Worm (Caenorhabditis elegans): ENCODE results near the gene C25H3.16.
A peak's percentile ranks its signal among the peaks of the same experiment; 100 is the strongest.

Gene C25H3.16

ce11 chrII:5660155-5660554 lies 5.9 kb upstream of the C25H3.16 start:
- TF ChIP-seq unc-39 (tag; optimal IDR thresholded peaks at IDR 0.05) (no peak), M03D4.4 (tag; optimal IDR thresholded peaks at IDR 0.05) (no peak), sem-2 (GFP tag; optimal IDR thresholded peaks at IDR 0.05) (no peak), ham-2 (GFP tag; optimal IDR thresholded peaks at IDR 0.05) (no peak)

DNA sequence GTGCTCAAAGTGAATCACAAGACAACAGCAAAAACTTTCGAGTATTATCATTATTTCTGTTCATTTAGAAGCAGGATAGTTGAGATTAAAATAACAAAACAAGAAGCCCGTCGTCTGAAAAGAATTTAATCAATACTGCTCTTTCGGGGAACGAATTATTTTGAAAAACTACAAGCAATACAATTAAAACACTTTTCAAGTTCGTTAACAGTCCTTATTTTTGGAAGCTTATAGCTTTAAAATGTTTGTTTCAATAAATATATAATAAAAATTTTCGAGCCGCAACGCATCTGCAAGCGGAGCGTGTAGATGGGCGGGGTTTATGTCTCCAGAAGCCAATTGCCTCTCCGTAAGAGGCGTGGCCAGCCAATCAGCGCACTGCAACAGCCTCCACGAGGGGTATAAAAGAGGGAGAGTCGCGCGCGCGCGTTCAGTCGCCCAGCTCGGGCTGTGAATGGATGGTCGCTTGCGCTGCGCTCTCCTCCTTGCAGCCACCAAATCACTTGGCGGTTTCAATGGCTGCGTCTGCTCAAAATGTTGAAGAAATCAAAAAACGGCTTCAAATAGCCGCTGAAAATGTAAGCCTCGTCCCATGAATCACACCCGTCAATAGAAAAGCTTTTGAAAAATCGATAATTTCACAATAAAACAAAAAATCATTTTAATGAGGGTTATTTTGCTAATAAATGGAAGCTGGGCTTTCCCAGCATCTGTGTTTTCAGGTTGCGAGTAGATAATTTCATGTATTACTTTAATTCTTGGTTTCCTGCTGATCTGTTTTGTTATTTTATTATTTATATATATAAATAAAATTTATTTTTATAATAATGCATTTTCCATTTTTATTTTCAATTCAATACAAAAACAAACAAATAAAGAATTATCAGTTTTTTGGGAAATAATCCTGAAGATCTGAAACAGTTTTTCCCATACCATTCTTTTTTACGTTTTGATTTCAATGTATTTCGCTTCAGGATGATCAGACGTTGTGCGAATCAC lies 5.1 kb upstream of the C25H3.16 start, which contains the start of the genes ift-43 and mdt-26:
ift-43 (minus strand) TSS at position 51 of the 999 bp plus-strand sequence.
mdt-26 (plus strand) TSS at position 446 of the 999 bp plus-strand sequence.
- TF ChIP-seq unc-120 (tag; optimal IDR thresholded peaks at IDR 0.05; ENCODE audit: poor library complexity, severe bottlenecking) (peak; percentile 74), lin-13 (tag; optimal IDR thresholded peaks at IDR 0.05) (peak; percentile 73), nhr-28 (tag; optimal IDR thresholded peaks at IDR 0.05) (no peak), zip-8 (tag; optimal IDR thresholded peaks at IDR 0.05) (no peak), nhr-237 (tag; optimal IDR thresholded peaks at IDR 0.05) (no peak), nhr-12 (tag; optimal IDR thresholded peaks at IDR 0.05) (no peak), cnd-1 (tag; optimal IDR thresholded peaks at IDR 0.05) (peak; percentile 80), pha-4 (tag; optimal IDR thresholded peaks at IDR 0.05) (peak; percentile 53), mep-1 (tag; optimal IDR thresholded peaks at IDR 0.05) (peak; percentile 42), unc-39 (tag; optimal IDR thresholded peaks at IDR 0.05) (no peak), nhr-76 (tag; optimal IDR thresholded peaks at IDR 0.05) (no peak), drap-1 (GFP tag; optimal IDR thresholded peaks at IDR 0.05) (peak; percentile 70), tbx-8 (GFP tag; optimal IDR thresholded peaks at IDR 0.05) (no peak), ces-1 (GFP tag; optimal IDR thresholded peaks at IDR 0.05) (peak; percentile 36), ceh-83 (GFP tag; optimal IDR thresholded peaks at IDR 0.05) (no peak), nhr-2 (tag; optimal IDR thresholded peaks at IDR 0.05) (no peak), mab-5 (tag; optimal IDR thresholded peaks at IDR 0.05) (peak; percentile 48), ceh-39 (tag; optimal IDR thresholded peaks at IDR 0.05) (no peak), lsy-2 (tag; optimal IDR thresholded peaks at IDR 0.05) (peak; percentile 86), sem-2 (GFP tag; optimal IDR thresholded peaks at IDR 0.05) (no peak), elt-3 (tag; optimal IDR thresholded peaks at IDR 0.05) (no peak), blmp-1 (tag; optimal IDR thresholded peaks at IDR 0.05) (no peak), sptf-1 (tag; optimal IDR thresholded peaks at IDR 0.05) (peak; percentile 85), ceh-43 (GFP tag; optimal IDR thresholded peaks at IDR 0.05) (no peak), mls-2 (tag; optimal IDR thresholded peaks at IDR 0.05) (peak; percentile 40), bed-3 (GFP tag; optimal IDR thresholded peaks at IDR 0.05) (no peak), hlh-1 (tag; optimal IDR thresholded peaks at IDR 0.05) (peak; percentile 55), ham-2 (GFP tag; optimal IDR thresholded peaks at IDR 0.05) (peak; percentile 78), lin-32 (GFP tag; optimal IDR thresholded peaks at IDR 0.05) (no peak), M03D4.4 (tag; optimal IDR thresholded peaks at IDR 0.05) (peak; percentile 67), flh-1 (GFP tag; optimal IDR thresholded peaks at IDR 0.05) (peak; percentile 32), unc-62 (GFP tag; optimal IDR thresholded peaks at IDR 0.05) (peak; percentile 42), snpc-4 (tag; optimal IDR thresholded peaks at IDR 0.05) (no peak), ztf-11 (tag; optimal IDR thresholded peaks at IDR 0.05) (peak; percentile 20), elt-1 (tag; optimal IDR thresholded peaks at IDR 0.05; ENCODE audit: borderline replicate concordance, insufficient read depth) (no peak)

DNA sequence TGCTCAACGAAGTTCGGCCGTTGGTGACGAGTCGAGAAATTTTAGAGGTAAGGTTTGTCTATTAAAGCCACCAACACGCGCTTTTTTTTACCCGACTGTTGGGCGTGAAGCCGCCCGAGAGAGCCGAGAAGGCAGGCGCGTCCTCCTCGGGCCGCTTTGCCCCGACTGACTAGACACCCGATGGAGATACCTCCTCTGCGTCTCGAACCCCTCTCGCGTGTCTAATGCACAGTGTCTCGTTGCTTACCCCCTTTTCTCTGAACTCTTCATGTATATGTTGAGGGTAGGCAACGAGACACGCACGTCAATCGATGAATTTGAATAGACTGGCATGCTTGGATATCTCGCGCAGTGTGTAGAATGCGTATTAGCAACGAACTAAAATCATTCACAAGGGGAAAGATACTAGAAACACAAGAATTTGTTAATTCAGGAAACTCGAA lies 4.3 kb upstream of the C25H3.16 start:
- TF ChIP-seq M03D4.4 (tag; optimal IDR thresholded peaks at IDR 0.05) (peak; percentile 86), lin-13 (tag; optimal IDR thresholded peaks at IDR 0.05) (no peak), nhr-2 (tag; optimal IDR thresholded peaks at IDR 0.05) (peak; percentile 38), mep-1 (tag; optimal IDR thresholded peaks at IDR 0.05) (peak; percentile 44), elt-1 (tag; optimal IDR thresholded peaks at IDR 0.05; ENCODE audit: borderline replicate concordance, insufficient read depth) (no peak), nhr-12 (tag; optimal IDR thresholded peaks at IDR 0.05) (peak; percentile 23), ces-1 (GFP tag; optimal IDR thresholded peaks at IDR 0.05) (peak; percentile 61), ceh-39 (tag; optimal IDR thresholded peaks at IDR 0.05) (peak; percentile 73), flh-1 (GFP tag; optimal IDR thresholded peaks at IDR 0.05) (peak; percentile 1), pha-4 (tag; optimal IDR thresholded peaks at IDR 0.05) (peak; percentile 80), sptf-1 (tag; optimal IDR thresholded peaks at IDR 0.05) (peak; percentile 95), sem-2 (GFP tag; optimal IDR thresholded peaks at IDR 0.05) (peak; percentile 77), tbx-8 (GFP tag; optimal IDR thresholded peaks at IDR 0.05) (peak; percentile 34), snpc-4 (tag; optimal IDR thresholded peaks at IDR 0.05) (no peak), hlh-1 (tag; optimal IDR thresholded peaks at IDR 0.05) (peak; percentile 79), zip-8 (tag; optimal IDR thresholded peaks at IDR 0.05) (no peak), nhr-237 (tag; optimal IDR thresholded peaks at IDR 0.05) (peak; percentile 71), lin-32 (GFP tag; optimal IDR thresholded peaks at IDR 0.05) (peak; percentile 70), ceh-83 (GFP tag; optimal IDR thresholded peaks at IDR 0.05) (peak; percentile 90), bed-3 (GFP tag; optimal IDR thresholded peaks at IDR 0.05) (peak; percentile 54), cnd-1 (tag; optimal IDR thresholded peaks at IDR 0.05) (peak; percentile 78), ceh-43 (GFP tag; optimal IDR thresholded peaks at IDR 0.05) (peak; percentile 66), elt-3 (tag; optimal IDR thresholded peaks at IDR 0.05) (peak; percentile 76), unc-39 (tag; optimal IDR thresholded peaks at IDR 0.05) (no peak), nhr-76 (tag; optimal IDR thresholded peaks at IDR 0.05) (peak; percentile 54), mls-2 (tag; optimal IDR thresholded peaks at IDR 0.05) (peak; percentile 97), nhr-28 (tag; optimal IDR thresholded peaks at IDR 0.05) (no peak), unc-62 (GFP tag; optimal IDR thresholded peaks at IDR 0.05) (peak; percentile 58), ztf-11 (tag; optimal IDR thresholded peaks at IDR 0.05) (peak; percentile 62), blmp-1 (tag; optimal IDR thresholded peaks at IDR 0.05) (no peak), lsy-2 (tag; optimal IDR thresholded peaks at IDR 0.05) (peak; percentile 70), drap-1 (GFP tag; optimal IDR thresholded peaks at IDR 0.05) (peak; percentile 90), unc-120 (tag; optimal IDR thresholded peaks at IDR 0.05; ENCODE audit: poor library complexity, severe bottlenecking) (peak; percentile 93), ham-2 (GFP tag; optimal IDR thresholded peaks at IDR 0.05) (peak; percentile 96), mab-5 (tag; optimal IDR thresholded peaks at IDR 0.05) (no peak)

Data from whole organism, mixed stage, embryonic.